Worm (Caenorhabditis elegans): ENCODE measurements around the gene efa-6.
A peak's percentile ranks its signal among the peaks of the same experiment; 100 is the strongest.

efa-6 gene

DNA sequence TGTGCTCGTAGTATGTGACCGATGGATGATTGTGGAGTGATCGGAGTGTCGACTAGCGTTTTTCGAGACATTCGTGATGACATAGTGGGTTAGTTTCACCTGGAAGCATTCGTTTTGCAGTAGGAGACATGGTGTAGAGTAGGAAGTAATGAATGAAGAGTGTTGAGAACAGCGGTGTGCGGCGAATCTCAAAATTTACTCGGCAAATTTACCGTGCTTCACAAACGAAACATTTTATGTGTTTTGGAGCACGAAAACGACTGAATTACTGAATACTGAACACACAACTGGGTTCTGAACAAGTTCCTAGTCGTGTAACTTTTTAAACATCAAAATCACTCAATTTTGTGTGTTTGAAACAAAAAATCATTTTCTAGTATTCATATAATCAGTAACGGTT, 33.5 kb downstream of the efa-6 start, which contains the start of gene K08E7.6:
K08E7.6 (minus strand) TSS at position 101 of the 400 bp plus-strand sequence.
- TF ChIP-seq nhr-19 (GFP tag; conservative IDR thresholded peaks at IDR 0.05) = no peak

DNA sequence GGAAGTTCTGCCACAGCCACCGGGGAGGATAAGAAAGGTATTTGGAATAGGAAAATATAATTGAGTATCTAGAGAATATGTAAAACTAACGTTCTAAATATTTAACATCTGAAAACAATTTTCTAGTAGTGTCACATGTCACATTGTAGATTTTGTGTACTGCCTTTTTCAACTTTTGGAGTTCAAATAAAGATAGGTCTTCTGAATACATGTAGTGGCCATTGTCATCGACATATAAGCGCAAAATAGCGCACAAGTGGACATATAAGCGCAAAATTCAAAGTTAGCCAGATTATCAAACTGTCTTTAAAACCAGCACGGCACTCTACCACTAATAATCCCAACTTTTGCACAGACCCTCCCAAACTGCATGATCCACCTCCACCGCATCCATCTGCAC, 40.3 kb downstream of the efa-6 start:
- TF ChIP-seq tlp-1 (tag; optimal IDR thresholded peaks at IDR 0.05) (no peak), F16B12.6 (tag; optimal IDR thresholded peaks at IDR 0.05) (no peak), pqm-1 (tag; optimal IDR thresholded peaks at IDR 0.05) (no peak), ztf-4 (tag; optimal IDR thresholded peaks at IDR 0.05) (no peak), mdl-1 (tag; optimal IDR thresholded peaks at IDR 0.05) (no peak), ceh-63 (GFP tag; optimal IDR thresholded peaks at IDR 0.05) (no peak), Y116A8C.19 (tag; optimal IDR thresholded peaks at IDR 0.05; ENCODE audit: borderline replicate concordance) (no peak)

DNA sequence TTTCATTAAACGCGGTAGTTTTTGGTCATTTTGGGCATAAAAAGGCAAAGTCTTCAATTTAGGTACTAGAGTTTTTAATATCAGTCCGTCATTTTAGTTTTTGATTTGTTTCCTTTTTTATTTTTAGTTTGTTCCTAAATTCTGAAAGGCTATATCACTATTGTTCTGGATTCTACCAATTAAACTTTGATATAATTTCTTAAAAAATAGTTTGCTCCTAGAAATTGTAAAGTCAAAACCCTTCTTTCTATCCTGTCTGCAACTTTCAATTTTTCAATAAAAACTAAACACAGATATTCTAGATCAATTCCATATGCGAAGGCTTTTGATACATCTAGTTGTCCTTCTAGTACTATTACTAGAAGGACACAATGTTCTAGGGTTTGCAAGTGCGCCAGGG, 41.5 kb downstream of the efa-6 start, which contains the start of gene K08E7.5:
K08E7.5 (plus strand) TSS at position 301 of the 400 bp plus-strand sequence.
- peak; percentile 23 for TF ChIP-seq nhr-85 (tag)
- TF ChIP-seq skn-1 (tag; optimal IDR thresholded peaks at IDR 0.05) = no peak

DNA sequence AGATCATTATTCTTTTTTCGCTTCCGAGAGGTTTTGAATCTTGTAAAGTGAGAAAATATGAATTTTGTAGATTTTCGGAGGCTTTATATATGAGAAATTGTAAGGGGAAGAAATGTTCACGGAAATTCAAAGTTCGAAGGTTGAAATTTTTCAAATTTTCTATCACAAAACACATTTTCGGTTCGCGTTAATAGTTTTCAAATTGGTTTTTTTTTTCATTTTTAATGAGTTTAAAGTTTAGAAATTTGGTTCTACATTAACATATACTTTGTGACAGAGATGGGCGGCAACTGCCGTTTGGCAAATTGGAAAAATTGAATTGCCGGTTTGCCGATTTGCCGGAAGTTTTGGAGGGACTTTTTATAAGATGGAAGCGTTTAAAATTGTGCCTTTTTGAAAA, 43.5 kb downstream of the efa-6 start, which contains the start of gene K08E7.4:
K08E7.4 (minus strand) TSS at position 101 of the 400 bp plus-strand sequence.
- TF ChIP-seq snpc-4 (tag; optimal IDR thresholded peaks at IDR 0.05) = no peak
- TF ChIP-seq ces-1 (GFP tag; optimal IDR thresholded peaks at IDR 0.05) = no peak
- no peak for TF ChIP-seq pqm-1 (tag; optimal IDR thresholded peaks at IDR 0.05)
- no peak for TF ChIP-seq lsy-2 (tag; optimal IDR thresholded peaks at IDR 0.05)

DNA sequence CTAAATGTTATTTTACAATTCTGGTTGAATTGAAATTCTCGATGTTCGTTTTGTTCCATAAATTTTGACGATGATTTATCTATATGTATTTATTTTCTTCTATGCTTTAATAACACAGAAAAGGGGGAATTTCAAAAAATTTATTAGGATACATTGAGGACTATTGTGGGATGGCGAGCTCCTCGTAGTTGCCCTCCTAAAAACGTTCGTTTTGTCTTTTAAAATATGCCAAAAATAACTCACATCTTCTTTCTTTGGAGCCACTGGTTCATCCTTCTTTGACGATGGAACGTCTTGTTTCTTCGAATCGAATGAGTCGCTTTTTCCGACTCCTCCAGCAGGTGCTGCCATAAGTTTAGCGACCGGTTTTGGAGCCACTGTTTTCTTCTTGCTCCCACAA, 44.0 kb downstream of the efa-6 start:
- TF ChIP-seq Y116A8C.19 (tag; optimal IDR thresholded peaks at IDR 0.05; ENCODE audit: borderline replicate concordance) (no peak), pqm-1 (tag; optimal IDR thresholded peaks at IDR 0.05) (no peak), aha-1 (tag; optimal IDR thresholded peaks at IDR 0.05) (no peak), nhr-47 (tag; optimal IDR thresholded peaks at IDR 0.05) (no peak), nhr-76 (tag; optimal IDR thresholded peaks at IDR 0.05) (no peak), nhr-237 (tag; optimal IDR thresholded peaks at IDR 0.05) (no peak), fkh-10 (GFP tag; optimal IDR thresholded peaks at IDR 0.05) (no peak)

DNA sequence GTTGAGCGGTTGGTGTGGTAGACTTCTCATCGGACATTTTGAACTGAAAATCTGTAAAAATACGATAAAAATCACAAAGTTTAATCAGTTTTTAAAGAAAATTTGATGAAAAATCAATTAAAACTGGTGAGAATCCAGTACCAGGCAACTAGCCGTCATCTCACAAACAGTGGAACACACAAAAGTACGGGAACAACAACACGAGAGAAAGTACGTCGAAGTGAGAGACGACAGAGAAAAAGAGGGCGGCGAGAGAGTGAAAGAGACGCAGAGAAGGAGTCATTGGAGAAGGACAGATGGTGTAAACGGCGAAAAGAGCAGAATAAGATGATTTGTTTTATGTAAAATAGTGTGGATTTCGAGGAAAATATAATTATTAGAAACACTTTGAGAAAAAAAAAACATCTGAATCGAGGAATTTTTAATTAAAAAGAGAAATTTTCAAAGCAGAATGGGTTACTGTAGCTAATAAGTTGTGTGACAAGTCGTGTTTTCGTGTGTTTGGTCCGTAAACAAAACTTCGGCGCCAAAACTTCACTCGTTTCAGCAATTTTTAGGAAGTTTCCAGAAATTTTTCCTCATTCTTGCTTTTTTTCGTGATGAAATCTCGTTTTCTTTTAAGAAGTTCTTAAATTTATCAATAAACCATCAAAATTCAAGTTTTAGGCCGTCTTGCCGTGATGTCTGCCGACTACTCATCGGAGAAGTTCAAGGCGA, 47.2 kb downstream of the efa-6 start, which contains the start of the genes hsb-1 and let-99:
hsb-1 (minus strand) TSS at position 51 of the 717 bp plus-strand sequence.
let-99 (plus strand) TSS at position 667 of the 717 bp plus-strand sequence.
- no peak for TF ChIP-seq tlp-1 (tag; optimal IDR thresholded peaks at IDR 0.05)
- TF ChIP-seq ceh-88 (GFP tag; IDR thresholded peaks at IDR 0.05) = no peak
- peak; percentile 69 to 84 for TF ChIP-seq efl-1 (optimal IDR thresholded peaks at IDR 0.05)
- peak; percentile 40 to 83 for TF ChIP-seq efl-1 (GFP tag; optimal IDR thresholded peaks at IDR 0.05 in 1 of 2)
- no peak for TF ChIP-seq alr-1 (tag; optimal IDR thresholded peaks at IDR 0.05; ENCODE audit: borderline replicate concordance)
- no peak for TF ChIP-seq jun-1 (tag; optimal IDR thresholded peaks at IDR 0.05)
- peak; percentile 1 to 52 (median 52) for TF ChIP-seq dpl-1 (GFP tag; optimal IDR thresholded peaks at IDR 0.05)
- TF ChIP-seq lin-35 (GFP tag; optimal IDR thresholded peaks at IDR 0.05) = peak; percentile 33 to 51
- peak; percentile 66 for TF ChIP-seq rnt-1 (tag; optimal IDR thresholded peaks at IDR 0.05)
- TF ChIP-seq nhr-90 (tag; optimal IDR thresholded peaks at IDR 0.05; ENCODE audit: poor library complexity) = no peak
- TF ChIP-seq ceh-82 (tag; optimal IDR thresholded peaks at IDR 0.05) = peak in 2 of 3 experiments; percentile 12 to 21
- no peak for TF ChIP-seq lin-13 (GFP tag; optimal IDR thresholded peaks at IDR 0.05)
- no peak for TF ChIP-seq ets-5 (GFP tag; IDR thresholded peaks at IDR 0.05)
- TF ChIP-seq swsn-7 (tag; optimal IDR thresholded peaks at IDR 0.05) = peak; percentile 27
- TF ChIP-seq lin-14 (GFP tag; optimal IDR thresholded peaks at IDR 0.05) = peak; percentile 84
- no peak for TF ChIP-seq snu-23 (GFP tag; optimal IDR thresholded peaks at IDR 0.05)
- no peak for TF ChIP-seq xbp-1 (tag; optimal IDR thresholded peaks at IDR 0.05)
- no peak for TF ChIP-seq egl-13 (tag; optimal IDR thresholded peaks at IDR 0.05)
- no peak for TF ChIP-seq nhr-20 (tag; optimal IDR thresholded peaks at IDR 0.05)
- peak; percentile 19 for TF ChIP-seq blmp-1 (tag; optimal IDR thresholded peaks at IDR 0.05)
- TF ChIP-seq dsc-1 (tag; optimal IDR thresholded peaks at IDR 0.05) = no peak
